Worm (Caenorhabditis elegans) whole organism, L4 larva: ENCODE measurements around the gene fbxa-18.

Experiments used
- daf-19 ChIP-seq: fragments of 200-800 bp; sonication (Bioruptor generic); conservative IDR thresholded peaks from 2 replicates; pipeline ENCODE4 v1.3.6; 2022; ENCODE audit warnings: missing genetic modification characterization, missing compliant biosample characterization
- egl-27 ChIP-seq: sonication (generic microtip); optimal IDR thresholded peaks from 3 replicates; lab custom pipeline; 2017; ENCODE audit warnings: missing biosample characterization, missing genetic modification reagents, missing genetic modification characterization
- hlh-30 ChIP-seq: sonication (generic microtip); optimal IDR thresholded peaks from 2 replicates; lab custom pipeline; 2017; ENCODE audit warnings: antibody characterized with exemption, mild to moderate bottlenecking, missing genetic modification characterization, missing compliant biosample characterization; ENCODE audit not compliant: insufficient read depth
- lin-13 ChIP-seq: fragments of 150-350 bp; optimal IDR thresholded peaks from 2 replicates; lab custom pipeline; 2014; ENCODE audit warnings: missing biosample characterization, missing genetic modification reagents, missing genetic modification characterization
- unc-62 ChIP-seq, 3 experiments: fragments of 150-350 bp in 1 of 3; sonication (generic microtip); optimal IDR thresholded peaks in 2 of 3; peaks in 1 of 3; 1 replicate in 1 of 3; 2 replicates in 2 of 3; lab custom pipeline; 2014 to 2017; ENCODE audit warnings: missing biosample characterization in 3 of 3, missing genetic modification characterization in 3 of 3, missing genetic modification reagents in 3 of 3, missing genotype in 1 of 3

ce11 chrV:16131249-16131648 lies 11.2 kb upstream of the fbxa-18 start, which contains the start of gene fbxa-142:
- TF ChIP-seq daf-19 (no peak), lin-13 (no peak), unc-62 (GFP tag; optimal IDR thresholded peaks at IDR 0.05 in 1 of 2; lab: Kevin White, UChicago) (peak in 1 of 2 experiments; percentile 27), unc-62 (tag; optimal IDR thresholded peaks at IDR 0.05; lab: Kevin White, UChicago) (no peak), egl-27 (tag; lab: Kevin White, UChicago) (no peak), hlh-30 (tag; lab: Kevin White, UChicago) (no peak)
